Fruit fly (Drosophila melanogaster) whole organism, embryonic: ENCODE measurements around the gene CG18788.

Experiments used
- Ada2b ChIP-seq: fragments of 200-800 bp; sonication (Bioruptor generic); IDR thresholded peaks from 2 replicates; pipeline ENCODE4 v1.3.6; 2022; ENCODE audit warnings: missing biosample characterization, missing genetic modification characterization
- Atf3 ChIP-seq: fragments of 200-800 bp; sonication (Bioruptor generic); optimal IDR thresholded peaks from 3 replicates; lab custom pipeline; 2016; ENCODE audit warnings: missing biosample characterization, missing genetic modification characterization
- CG10274 ChIP-seq: fragments of 200-800 bp; sonication (Bioruptor generic); optimal IDR thresholded peaks from 3 replicates; lab custom pipeline; 2017; ENCODE audit warnings: missing biosample characterization, mild to moderate bottlenecking, missing genetic modification characterization
- CG11093 ChIP-seq: fragments of 200-800 bp; sonication (Bioruptor generic); IDR thresholded peaks from 3 replicates; pipeline ENCODE4 v1.3.6; 2022; ENCODE audit warnings: missing biosample characterization, missing genetic modification characterization
- CG11456 ChIP-seq: fragments of 200-800 bp; sonication (Bioruptor generic); IDR thresholded peaks from 3 replicates; pipeline ENCODE4 v1.3.6; 2022; ENCODE audit warnings: missing biosample characterization, missing genetic modification characterization
- CG12219 ChIP-seq: fragments of 200-800 bp; sonication (Bioruptor generic); optimal IDR thresholded peaks from 3 replicates; lab custom pipeline; 2018; ENCODE audit warnings: missing biosample characterization, mild to moderate bottlenecking, missing genetic modification characterization
- CG1233 ChIP-seq: fragments of 200-800 bp; sonication (Bioruptor generic); optimal IDR thresholded peaks from 4 replicates; lab custom pipeline; 2018; ENCODE audit warnings: missing biosample characterization, mild to moderate bottlenecking, missing genetic modification characterization
- CG13287 ChIP-seq: fragments of 200-800 bp; sonication (Bioruptor generic); IDR thresholded peaks from 2 replicates; pipeline ENCODE4 v1.3.6; 2022; ENCODE audit warnings: missing biosample characterization, missing genetic modification characterization; ENCODE audit not compliant: partially characterized antibody
- CG17186 ChIP-seq: fragments of 200-800 bp; sonication (Bioruptor generic); optimal IDR thresholded peaks from 3 replicates; lab custom pipeline; 2017; ENCODE audit warnings: missing biosample characterization, missing genetic modification reagents, missing genetic modification characterization
- CG17802 ChIP-seq: fragments of 200-800 bp; sonication (Bioruptor generic); optimal IDR thresholded peaks from 2 replicates; lab custom pipeline; 2018; ENCODE audit warnings: missing biosample characterization, mild to moderate bottlenecking, missing genetic modification characterization, moderate library complexity
- CG17829 ChIP-seq: fragments of 200-800 bp; optimal IDR thresholded peaks from 2 replicates; lab custom pipeline; 2019; ENCODE audit warnings: missing biosample characterization, mild to moderate bottlenecking, missing genetic modification characterization, moderate library complexity
- CG18764 ChIP-seq: fragments of 200-800 bp; sonication (Bioruptor generic); optimal IDR thresholded peaks from 3 replicates; lab custom pipeline; 2016; ENCODE audit warnings: missing biosample characterization, missing genetic modification characterization
- CG3726 ChIP-seq: fragments of 200-800 bp; sonication (Bioruptor generic); IDR thresholded peaks from 3 replicates; pipeline ENCODE4, ENCODE4 v1.3.6; 2022; ENCODE audit warnings: missing biosample characterization, missing genetic modification characterization
- CG4730 ChIP-seq: fragments of 200-800 bp; sonication (Bioruptor generic); IDR thresholded peaks from 2 replicates; pipeline ENCODE4 v1.3.6; 2022; ENCODE audit warnings: missing biosample characterization, missing genetic modification characterization
- CG5953 ChIP-seq: fragments of 200-800 bp; sonication (Bioruptor generic); IDR thresholded peaks from 2 replicates; pipeline ENCODE4 v1.3.6; 2022; ENCODE audit warnings: missing biosample characterization, missing genetic modification characterization
- CG6175 ChIP-seq: fragments of 200-800 bp; sonication (Bioruptor generic); IDR thresholded peaks from 3 replicates; pipeline ENCODE4 v1.3.6; 2022; ENCODE audit warnings: missing biosample characterization, missing genetic modification characterization
- CG6813 ChIP-seq: fragments of 200-800 bp; sonication (Bioruptor generic); optimal IDR thresholded peaks from 2 replicates; lab custom pipeline; 2017; ENCODE audit warnings: missing biosample characterization, missing genetic modification characterization, mild to moderate bottlenecking, moderate library complexity, missing genetic modification reagents
- CG7745 ChIP-seq: fragments of 200-800 bp; sonication (Bioruptor generic); optimal IDR thresholded peaks from 2 replicates; lab custom pipeline; 2018; ENCODE audit warnings: missing biosample characterization, mild to moderate bottlenecking, missing genetic modification characterization, moderate library complexity
- CG7963 ChIP-seq: fragments of 200-800 bp; sonication (Bioruptor generic); IDR thresholded peaks from 3 replicates; pipeline ENCODE4 v1.3.6; 2022; ENCODE audit warnings: missing biosample characterization, missing genetic modification characterization; ENCODE audit not compliant: partially characterized antibody
- CG8281 ChIP-seq: fragments of 200-800 bp; sonication (Bioruptor generic); optimal IDR thresholded peaks from 2 replicates; lab custom pipeline; 2018; ENCODE audit warnings: missing biosample characterization, mild to moderate bottlenecking, missing genetic modification characterization, moderate library complexity
- CG9215 ChIP-seq: fragments of 200-800 bp; sonication (Bioruptor generic); IDR thresholded peaks from 2 replicates; pipeline ENCODE4 v1.3.6; 2022; ENCODE audit warnings: missing biosample characterization, missing genetic modification characterization
- Dll ChIP-seq: fragments of 200-800 bp; sonication (Bioruptor generic); IDR thresholded peaks from 4 replicates; pipeline ENCODE4 v1.3.6; 2022; ENCODE audit warnings: missing biosample characterization, missing genetic modification characterization; ENCODE audit not compliant: partially characterized antibody
- Doc2 ChIP-seq: fragments of 200-800 bp; sonication (Bioruptor generic); IDR thresholded peaks from 2 replicates; pipeline ENCODE4 v1.3.6; 2022; ENCODE audit warnings: missing biosample characterization, missing genetic modification characterization
- Kr ChIP-seq: fragments of 200-800 bp; sonication (Bioruptor generic); optimal IDR thresholded peaks from 2 replicates; lab custom pipeline; 2017; ENCODE audit warnings: missing biosample characterization, mild to moderate bottlenecking, missing genetic modification characterization
- NC2β ChIP-seq: fragments of 200-800 bp; sonication (Bioruptor generic); optimal IDR thresholded peaks from 2 replicates; lab custom pipeline; 2016; ENCODE audit warnings: missing biosample characterization, missing genetic modification characterization
- NFAT ChIP-seq: fragments of 200-800 bp; sonication (Bioruptor generic); IDR thresholded peaks from 2 replicates; pipeline ENCODE4 v1.3.6; 2022; ENCODE audit warnings: missing biosample characterization, missing genetic modification characterization
- Ravus ChIP-seq: fragments of 200-800 bp; sonication (Bioruptor generic); IDR thresholded peaks from 2 replicates; pipeline ENCODE4 v1.3.6; 2022; ENCODE audit warnings: missing biosample characterization, missing genetic modification characterization
- Rfx ChIP-seq: fragments of 200-800 bp; sonication (Bioruptor generic); IDR thresholded peaks from 2 replicates; pipeline ENCODE4 v1.3.6; 2022; ENCODE audit warnings: missing biosample characterization, missing genetic modification characterization
- Scr ChIP-seq: fragments of 200-800 bp; sonication (Bioruptor generic); IDR thresholded peaks from 2 replicates; pipeline ENCODE4 v1.3.6; 2022; ENCODE audit warnings: missing biosample characterization, missing genetic modification characterization; ENCODE audit not compliant: partially characterized antibody
- Six4 ChIP-seq: fragments of 200-800 bp; sonication (Bioruptor generic); optimal IDR thresholded peaks from 2 replicates; lab custom pipeline; 2016; ENCODE audit warnings: missing biosample characterization, missing genetic modification characterization
- az2 ChIP-seq: fragments of 200-800 bp; sonication (Bioruptor generic); optimal IDR thresholded peaks from 3 replicates; lab custom pipeline; 2016; ENCODE audit warnings: missing biosample characterization, missing genetic modification characterization
- chm ChIP-seq: fragments of 200-800 bp; sonication (Bioruptor generic); IDR thresholded peaks from 2 replicates; pipeline ENCODE4 v1.3.6; 2022; ENCODE audit warnings: missing biosample characterization, missing genetic modification characterization
- ems ChIP-seq: fragments of 200-800 bp; sonication (Bioruptor generic); optimal IDR thresholded peaks from 3 replicates; lab custom pipeline; 2016; ENCODE audit warnings: missing biosample characterization, missing genetic modification characterization
- grn ChIP-seq: fragments of 200-800 bp; sonication (Bioruptor generic); optimal IDR thresholded peaks from 3 replicates; lab custom pipeline; 2017; ENCODE audit warnings: missing biosample characterization, missing genetic modification characterization
- gt ChIP-seq: fragments of 200-800 bp; sonication (Bioruptor generic); IDR thresholded peaks from 2 replicates; pipeline ENCODE4 v1.3.6; 2022; ENCODE audit warnings: missing biosample characterization, missing genetic modification characterization
- hb ChIP-seq: fragments of 200-800 bp; sonication (Bioruptor generic); IDR thresholded peaks from 3 replicates; pipeline ENCODE4 v1.3.6; 2022; ENCODE audit warnings: missing biosample characterization, missing genetic modification characterization; ENCODE audit not compliant: partially characterized antibody
- her ChIP-seq: fragments of 200-800 bp; sonication (Bioruptor generic); optimal IDR thresholded peaks from 2 replicates; lab custom pipeline; 2016; ENCODE audit warnings: missing biosample characterization, missing genetic modification characterization
- jigr1 ChIP-seq: fragments of 200-800 bp; sonication (Bioruptor generic); IDR thresholded peaks from 3 replicates; pipeline ENCODE4 v1.3.6; 2022; ENCODE audit warnings: missing biosample characterization, missing genetic modification characterization
- kni ChIP-seq: fragments of 200-800 bp; sonication (Bioruptor generic); optimal IDR thresholded peaks from 3 replicates; lab custom pipeline; 2017; ENCODE audit warnings: mild to moderate bottlenecking, missing biosample characterization, missing genetic modification reagents, missing genetic modification characterization
- luna ChIP-seq: fragments of 200-800 bp; sonication (Bioruptor generic); optimal IDR thresholded peaks from 2 replicates; lab custom pipeline; 2016; ENCODE audit warnings: missing biosample characterization, missing genetic modification characterization
- p53 ChIP-seq: fragments of 200-800 bp; sonication (Bioruptor generic); optimal IDR thresholded peaks from 2 replicates; lab custom pipeline; 2016; ENCODE audit warnings: missing biosample characterization, missing genetic modification characterization
- seq ChIP-seq: fragments of 200-800 bp; sonication (Bioruptor generic); IDR thresholded peaks from 2 replicates; pipeline ENCODE4 v1.3.6; 2022; ENCODE audit warnings: missing biosample characterization, missing genetic modification characterization
- sob ChIP-seq: fragments of 200-800 bp; sonication (Bioruptor generic); IDR thresholded peaks from 2 replicates; pipeline ENCODE4 v1.3.6; 2022; ENCODE audit warnings: missing biosample characterization, missing genetic modification characterization
- tgo ChIP-seq: fragments of 200-800 bp; sonication (Bioruptor generic); IDR thresholded peaks from 3 replicates; pipeline ENCODE4 v1.3.6; 2022; ENCODE audit warnings: missing biosample characterization, missing genetic modification characterization
- tll ChIP-seq, 2 experiments: fragments of 200-800 bp in 1 of 2; fragments of >200 bp in 1 of 2; sonication (Bioruptor generic) in 1 of 2; optimal IDR thresholded peaks; 2 replicates each; lab custom pipeline; 2017 to 2019; ENCODE audit warnings: missing biosample characterization in 2 of 2, missing genetic modification characterization in 2 of 2, mild to moderate bottlenecking in 1 of 2, moderate library complexity in 1 of 2
- usp ChIP-seq: fragments of >200 bp; optimal IDR thresholded peaks from 2 replicates; lab custom pipeline; 2017; ENCODE audit warnings: missing biosample characterization, missing genetic modification characterization
- wek ChIP-seq: fragments of 200-800 bp; sonication (Bioruptor generic); optimal IDR thresholded peaks from 3 replicates; lab custom pipeline; 2018; ENCODE audit warnings: missing biosample characterization, mild to moderate bottlenecking, missing genetic modification characterization, moderate library complexity

Gene CG18788

dm6 chr2L:12010100-12010876 lies 23.7 kb upstream of the CG18788 start (continued):
- TF ChIP-seq ems (GFP tag; lab: Kevin White, UChicago): no peak

dm6 chr2L:12010877-12011666 lies 22.9 kb upstream of the CG18788 start:
- TF ChIP-seq CG18764 (GFP tag; lab: Kevin White, UChicago) (peak; percentile 80), CG6813 (GFP tag; lab: Kevin White, UChicago) (peak; percentile 86), Atf3 (GFP tag; lab: Kevin White, UChicago) (peak; percentile 53), CG11456 (GFP tag; lab: Robert Waterston, UW) (no peak), CG7745 (tag; lab: Kevin White, UChicago) (no peak), Six4 (peak; percentile 79), p53 (GFP tag; lab: Kevin White, UChicago) (no peak), gt (GFP tag; lab: Robert Waterston, UW) (no peak), CG12219 (peak; percentile 91), usp (GFP tag; lab: Kevin White, UChicago) (no peak), sob (GFP tag; lab: Robert Waterston, UW) (no peak), kni (no peak), wek (peak; percentile 69), Rfx (no peak), CG6175 (GFP tag; lab: Robert Waterston, UW) (no peak), Doc2 (GFP tag; lab: Robert Waterston, UW) (no peak), CG13287 (no peak), az2 (GFP tag; lab: Kevin White, UChicago) (peak; percentile 88), CG17829 (peak; percentile 91), Ada2b (GFP tag; lab: Robert Waterston, UW) (no peak), Dll (GFP tag; lab: Robert Waterston, UW) (no peak), Kr (no peak), tll (GFP tag; optimal IDR thresholded peaks at IDR 0.05; lab: Kevin White, UChicago) (peak in 1 of 2 experiments; percentile 91), CG5953 (GFP tag; lab: Robert Waterston, UW) (no peak), CG9215 (GFP tag; lab: Robert Waterston, UW) (no peak), CG17802 (tag; lab: Kevin White, UChicago) (peak; percentile 58), tgo (no peak), chm (GFP tag; lab: Robert Waterston, UW) (no peak), CG8281 (tag; lab: Kevin White, UChicago) (peak; percentile 82), CG17186 (GFP tag; lab: Kevin White, UChicago) (peak; percentile 32), luna (GFP tag; lab: Kevin White, UChicago) (no peak), grn (GFP tag; lab: Kevin White, UChicago) (no peak), Scr (GFP tag; lab: Robert Waterston, UW) (no peak), CG10274 (GFP tag; lab: Kevin White, UChicago) (peak; percentile 76), her (no peak), NC2β (peak; percentile 49), NFAT (GFP tag; lab: Robert Waterston, UW) (no peak), CG3726 (GFP tag; lab: Robert Waterston, UW) (no peak), jigr1 (GFP tag; lab: Robert Waterston, UW) (no peak), seq (GFP tag; lab: Robert Waterston, UW) (no peak), CG1233 (GFP tag; lab: Kevin White, UChicago) (peak; percentile 92), CG7963 (no peak), CG4730 (GFP tag; lab: Robert Waterston, UW) (no peak), CG11093 (GFP tag; lab: Robert Waterston, UW) (peak; percentile 90), hb (GFP tag; lab: Robert Waterston, UW) (no peak), Ravus (GFP tag; lab: Robert Waterston, UW) (no peak)
